Fruit fly (Drosophila melanogaster) whole organism, embryonic: Measurements from ENCODE around the gene Fign.

Experiments
- Blimp-1 ChIP-seq: fragments of 200-800 bp; sonication (Bioruptor generic); optimal IDR thresholded peaks from 3 replicates; lab custom pipeline; 2018; ENCODE audit warnings: missing biosample characterization, missing genetic modification characterization, mild to moderate bottlenecking, moderate library complexity, missing genetic modification reagents
- Bteb2 ChIP-seq: fragments of 200-800 bp; sonication (Bioruptor generic); optimal IDR thresholded peaks from 2 replicates; lab custom pipeline; 2016; ENCODE audit warnings: missing biosample characterization, missing genetic modification characterization
- CG11560 ChIP-seq: fragments of 200-800 bp; sonication (Bioruptor generic); IDR thresholded peaks from 3 replicates; pipeline ENCODE4 v1.3.6; 2022; ENCODE audit warnings: missing biosample characterization, missing genetic modification characterization
- CG12071 ChIP-seq: fragments of 200-800 bp; sonication (Bioruptor generic); optimal IDR thresholded peaks from 3 replicates; lab custom pipeline; 2018; ENCODE audit warnings: missing biosample characterization, mild to moderate bottlenecking, missing genetic modification characterization
- CG1233 ChIP-seq: fragments of 200-800 bp; sonication (Bioruptor generic); optimal IDR thresholded peaks from 4 replicates; lab custom pipeline; 2018; ENCODE audit warnings: missing biosample characterization, mild to moderate bottlenecking, missing genetic modification characterization
- CG12391 ChIP-seq: fragments of 200-800 bp; sonication (Bioruptor generic); optimal IDR thresholded peaks from 3 replicates; lab custom pipeline; 2018; ENCODE audit warnings: missing biosample characterization, mild to moderate bottlenecking, missing genetic modification characterization, moderate library complexity
- CG13296 ChIP-seq: fragments of 200-800 bp; sonication (Bioruptor generic); optimal IDR thresholded peaks from 3 replicates; lab custom pipeline; 2018; ENCODE audit warnings: missing biosample characterization, mild to moderate bottlenecking, missing genetic modification characterization
- CG13775 ChIP-seq: fragments of 200-800 bp; sonication (Bioruptor generic); optimal IDR thresholded peaks from 3 replicates; lab custom pipeline; 2017; ENCODE audit warnings: missing biosample characterization, mild to moderate bottlenecking, missing genetic modification characterization
- CG14014 ChIP-seq: fragments of 200-800 bp; sonication (Bioruptor generic); IDR thresholded peaks from 2 replicates; pipeline ENCODE4 v1.3.6; 2022; ENCODE audit warnings: missing biosample characterization, missing genetic modification characterization
- CG15011 ChIP-seq: fragments of 200-800 bp; sonication (Bioruptor generic); optimal IDR thresholded peaks from 3 replicates; lab custom pipeline; 2018; ENCODE audit warnings: missing biosample characterization, mild to moderate bottlenecking, missing genetic modification characterization
- CG16813 ChIP-seq: fragments of 200-800 bp; sonication (Bioruptor generic); IDR thresholded peaks from 3 replicates; pipeline ENCODE4 v1.3.6; 2022; ENCODE audit warnings: missing biosample characterization, missing genetic modification characterization; ENCODE audit not compliant: partially characterized antibody
- CG17829 ChIP-seq: fragments of 200-800 bp; optimal IDR thresholded peaks from 2 replicates; lab custom pipeline; 2019; ENCODE audit warnings: missing biosample characterization, mild to moderate bottlenecking, missing genetic modification characterization, moderate library complexity
- CG18599 ChIP-seq: fragments of 200-800 bp; sonication (Bioruptor generic); optimal IDR thresholded peaks from 3 replicates; lab custom pipeline; 2017; ENCODE audit warnings: missing biosample characterization, missing genetic modification characterization, mild to moderate bottlenecking, moderate library complexity, missing genetic modification reagents
- CG3065 ChIP-seq: fragments of 200-800 bp; sonication (Bioruptor generic); optimal IDR thresholded peaks from 2 replicates; lab custom pipeline; 2016; ENCODE audit warnings: missing biosample characterization, missing genetic modification characterization
- CG31365 ChIP-seq: fragments of 200-800 bp; sonication (Bioruptor generic); optimal IDR thresholded peaks from 2 replicates; lab custom pipeline; 2018; ENCODE audit warnings: missing biosample characterization, mild to moderate bottlenecking, missing genetic modification characterization
- CG32767 ChIP-seq: fragments of 200-800 bp; sonication (Bioruptor generic); IDR thresholded peaks from 2 replicates; pipeline ENCODE4 v1.3.6; 2022; ENCODE audit warnings: missing biosample characterization, missing genetic modification characterization
- CG3281 ChIP-seq: fragments of 200-800 bp; sonication (Bioruptor generic); optimal IDR thresholded peaks from 3 replicates; lab custom pipeline; 2017; ENCODE audit warnings: missing biosample characterization, mild to moderate bottlenecking, missing genetic modification characterization
- CG3838 ChIP-seq: fragments of 200-800 bp; sonication (Bioruptor generic); optimal IDR thresholded peaks from 3 replicates; lab custom pipeline; 2016; ENCODE audit warnings: missing biosample characterization, missing genetic modification characterization
- CG6813 ChIP-seq: fragments of 200-800 bp; sonication (Bioruptor generic); optimal IDR thresholded peaks from 2 replicates; lab custom pipeline; 2017; ENCODE audit warnings: missing biosample characterization, missing genetic modification characterization, mild to moderate bottlenecking, moderate library complexity, missing genetic modification reagents
- CG7928 ChIP-seq: fragments of 200-800 bp; sonication (Bioruptor generic); optimal IDR thresholded peaks from 2 replicates; lab custom pipeline; 2017; ENCODE audit warnings: missing biosample characterization, mild to moderate bottlenecking, missing genetic modification characterization
- CG9727 ChIP-seq: fragments of 200-800 bp; sonication (Bioruptor generic); optimal IDR thresholded peaks from 3 replicates; lab custom pipeline; 2017; ENCODE audit warnings: missing biosample characterization, mild to moderate bottlenecking, missing genetic modification characterization
- D19B ChIP-seq: fragments of 200-800 bp; sonication (Bioruptor generic); optimal IDR thresholded peaks from 2 replicates; lab custom pipeline; 2017; ENCODE audit warnings: missing biosample characterization, mild to moderate bottlenecking, missing genetic modification characterization
- HLH3B ChIP-seq: fragments of 200-800 bp; sonication (Bioruptor generic); IDR thresholded peaks from 2 replicates; pipeline ENCODE4 v1.3.6; 2022; ENCODE audit warnings: missing biosample characterization, missing genetic modification characterization
- Hmr ChIP-seq: fragments of 200-800 bp; sonication (Bioruptor generic); optimal IDR thresholded peaks from 3 replicates; lab custom pipeline; 2017; ENCODE audit warnings: mild to moderate bottlenecking, missing biosample characterization, missing genetic modification reagents, missing genetic modification characterization
- Hmx ChIP-seq: fragments of 200-800 bp; sonication (Bioruptor generic); optimal IDR thresholded peaks from 2 replicates; lab custom pipeline; 2016; ENCODE audit warnings: missing biosample characterization, missing genetic modification characterization
- Hsf ChIP-seq: fragments of 200-800 bp; sonication (Bioruptor generic); optimal IDR thresholded peaks from 3 replicates; lab custom pipeline; 2016; ENCODE audit warnings: missing biosample characterization, missing genetic modification characterization
- MTF-1 ChIP-seq: fragments of 200-800 bp; sonication (Bioruptor generic); optimal IDR thresholded peaks from 2 replicates; lab custom pipeline; 2018; ENCODE audit warnings: missing biosample characterization, mild to moderate bottlenecking, missing genetic modification characterization, borderline replicate concordance
- Meics ChIP-seq: fragments of 200-800 bp; sonication (Bioruptor generic); optimal IDR thresholded peaks from 2 replicates; lab custom pipeline; 2017; ENCODE audit warnings: missing biosample characterization, mild to moderate bottlenecking, missing genetic modification characterization
- Mes4 ChIP-seq: fragments of 200-800 bp; sonication (Bioruptor generic); optimal IDR thresholded peaks from 2 replicates; lab custom pipeline; 2016; ENCODE audit warnings: missing biosample characterization, missing genetic modification characterization
- Oaz ChIP-seq: fragments of 200-800 bp; sonication (Bioruptor generic); IDR thresholded peaks from 2 replicates; pipeline ENCODE4 v1.3.6; 2022; ENCODE audit warnings: missing biosample characterization, missing genetic modification characterization
- TFAM ChIP-seq: fragments of 200-800 bp; sonication (Bioruptor generic); optimal IDR thresholded peaks from 2 replicates; lab custom pipeline; 2017; ENCODE audit warnings: missing biosample characterization, missing genetic modification characterization, inconsistent platforms
- Tbp ChIP-seq: fragments of >200 bp; optimal IDR thresholded peaks from 2 replicates; lab custom pipeline; 2018; ENCODE audit warnings: missing biosample characterization, missing genetic modification characterization
- ap ChIP-seq: fragments of 200-800 bp; sonication (Bioruptor generic); IDR thresholded peaks from 2 replicates; pipeline ENCODE4 v1.3.6; 2022; ENCODE audit warnings: missing biosample characterization, missing genetic modification characterization
- croc ChIP-seq: fragments of 200-800 bp; sonication (Bioruptor generic); conservative IDR thresholded peaks from 3 replicates; pipeline ENCODE4 v1.3.6; 2022; ENCODE audit warnings: missing biosample characterization, missing genetic modification characterization
- crp ChIP-seq, 2 experiments: fragments of 200-800 bp; sonication (Bioruptor generic); optimal IDR thresholded peaks; 2 replicates in 1 of 2; 3 replicates in 1 of 2; lab custom pipeline; 2017; ENCODE audit warnings: missing biosample characterization in 2 of 2, missing genetic modification characterization in 2 of 2, mild to moderate bottlenecking in 1 of 2, moderate library complexity in 1 of 2
- disco-r ChIP-seq: fragments of 200-800 bp; sonication (Bioruptor generic); optimal IDR thresholded peaks from 2 replicates; lab custom pipeline; 2016; ENCODE audit warnings: missing biosample characterization, missing genetic modification characterization
- dmrt11E ChIP-seq: fragments of 200-800 bp; sonication (Bioruptor generic); optimal IDR thresholded peaks from 3 replicates; lab custom pipeline; 2018; ENCODE audit warnings: missing biosample characterization, mild to moderate bottlenecking, missing genetic modification characterization, moderate library complexity
- fd3F ChIP-seq: fragments of 200-800 bp; sonication (Bioruptor generic); optimal IDR thresholded peaks from 2 replicates; lab custom pipeline; 2018; ENCODE audit warnings: missing biosample characterization, mild to moderate bottlenecking, missing genetic modification characterization, moderate library complexity
- fd64A ChIP-seq: fragments of 200-800 bp; sonication (Bioruptor generic); optimal IDR thresholded peaks from 3 replicates; lab custom pipeline; 2018; ENCODE audit warnings: missing biosample characterization, mild to moderate bottlenecking, missing genetic modification characterization
- gsb ChIP-seq: fragments of 200-800 bp; sonication (Bioruptor generic); IDR thresholded peaks from 2 replicates; pipeline ENCODE4 v1.3.6; 2022; ENCODE audit warnings: missing biosample characterization, missing genetic modification characterization
- jing ChIP-seq: fragments of 200-800 bp; sonication (Bioruptor generic); optimal IDR thresholded peaks from 2 replicates; lab custom pipeline; 2018; ENCODE audit warnings: missing biosample characterization, mild to moderate bottlenecking, missing genetic modification characterization
- mirr ChIP-seq: fragments of 200-800 bp; sonication (Bioruptor generic); optimal IDR thresholded peaks from 3 replicates; lab custom pipeline; 2018; ENCODE audit warnings: missing biosample characterization, mild to moderate bottlenecking, missing genetic modification characterization
- otp ChIP-seq: fragments of 200-800 bp; sonication (Bioruptor generic); IDR thresholded peaks from 3 replicates; pipeline ENCODE4, ENCODE4 v1.3.6; 2022; ENCODE audit warnings: missing biosample characterization, missing genetic modification characterization
- run ChIP-seq: fragments of 200-800 bp; sonication (Bioruptor generic); optimal IDR thresholded peaks from 3 replicates; lab custom pipeline; 2018; ENCODE audit warnings: missing biosample characterization, mild to moderate bottlenecking, missing genetic modification characterization
- sd ChIP-seq: fragments of 200-800 bp; sonication (Bioruptor generic); optimal IDR thresholded peaks from 3 replicates; lab custom pipeline; 2018; ENCODE audit warnings: missing biosample characterization, mild to moderate bottlenecking, missing genetic modification characterization, moderate library complexity
- tll ChIP-seq, 2 experiments: fragments of 200-800 bp in 1 of 2; fragments of >200 bp in 1 of 2; sonication (Bioruptor generic) in 1 of 2; optimal IDR thresholded peaks; 2 replicates each; lab custom pipeline; 2017 to 2019; ENCODE audit warnings: missing biosample characterization in 2 of 2, missing genetic modification characterization in 2 of 2, mild to moderate bottlenecking in 1 of 2, moderate library complexity in 1 of 2
- ttk ChIP-seq: fragments of 200-800 bp; sonication (Bioruptor generic); IDR thresholded peaks from 2 replicates; pipeline ENCODE4 v2.1.2; 2022; ENCODE audit warnings: missing biosample characterization, missing genetic modification characterization
- twi ChIP-seq: fragments of 200-800 bp; optimal IDR thresholded peaks from 2 replicates; lab custom pipeline; 2019; ENCODE audit warnings: missing biosample characterization, mild to moderate bottlenecking, missing genetic modification characterization, moderate library complexity

Gene Fign

dm6 chr2L:3323319-3324287 is 3.9 kb upstream of the Fign start, which contains the start of gene CG33281 (continued):
- TF ChIP-seq CG16813 (GFP tag; lab: Robert Waterston, UW) (no peak), CG12391 (tag; lab: Kevin White, UChicago) (no peak), CG13775 (GFP tag; lab: Kevin White, UChicago) (no peak), CG9727 (GFP tag; lab: Kevin White, UChicago) (no peak), CG32767 (no peak), dmrt11E (tag; lab: Kevin White, UChicago) (no peak), D19B (GFP tag; lab: Kevin White, UChicago) (no peak), run (tag; lab: Kevin White, UChicago) (no peak), CG6813 (peak; percentile 56), Bteb2 (GFP tag; lab: Kevin White, UChicago) (no peak), CG12071 (GFP tag; lab: Kevin White, UChicago) (peak; percentile 73), twi (tag; lab: Kevin White, UChicago) (no peak), CG17829 (tag; lab: Kevin White, UChicago) (no peak), mirr (peak; percentile 67), TFAM (GFP tag; lab: Kevin White, UChicago) (no peak), fd3F (GFP tag; lab: Kevin White, UChicago) (no peak), CG3281 (GFP tag; lab: Kevin White, UChicago) (peak; percentile 79), ap (GFP tag; lab: Robert Waterston, UW) (no peak), CG7928 (GFP tag; lab: Kevin White, UChicago) (peak; percentile 2), Hmr (GFP tag; lab: Kevin White, UChicago) (peak; percentile 30), CG3838 (GFP tag; lab: Kevin White, UChicago) (no peak), croc (GFP tag; lab: Robert Waterston, UW) (no peak), CG31365 (tag; lab: Kevin White, UChicago) (peak; percentile 56), MTF-1 (GFP tag; lab: Kevin White, UChicago) (peak; percentile 75), fd64A (GFP tag; lab: Kevin White, UChicago) (peak; percentile 70), crp (GFP tag; optimal IDR thresholded peaks at IDR 0.05; lab: Kevin White, UChicago) (no peak), disco-r (GFP tag; lab: Kevin White, UChicago) (no peak), CG18599 (peak; percentile 49), tll (GFP tag; optimal IDR thresholded peaks at IDR 0.05; lab: Kevin White, UChicago) (no peak), CG15011 (GFP tag; lab: Kevin White, UChicago) (peak; percentile 68), jing (GFP tag; lab: Kevin White, UChicago) (no peak), Meics (GFP tag; lab: Kevin White, UChicago) (peak; percentile 93), gsb (GFP tag; lab: Robert Waterston, UW) (0 out of 2 replicates have a peak, but pooled peaks have one; percentile 28), CG13296 (peak; percentile 83), ttk (GFP tag; lab: Robert Waterston, UW) (no peak), CG3065 (GFP tag; lab: Kevin White, UChicago) (no peak), Mes4 (GFP tag; lab: Kevin White, UChicago) (no peak), Oaz (GFP tag; lab: Robert Waterston, UW) (no peak), sd (tag; lab: Kevin White, UChicago) (no peak), otp (GFP tag; lab: Robert Waterston, UW) (no peak), Tbp (GFP tag; lab: Kevin White, UChicago) (no peak), Hmx (no peak), CG14014 (GFP tag; lab: Robert Waterston, UW) (no peak), CG1233 (GFP tag; lab: Kevin White, UChicago) (peak; percentile 48), CG11560 (tag; lab: Robert Waterston, UW) (no peak), Hsf (no peak), Blimp-1 (GFP tag; lab: Kevin White, UChicago) (peak; percentile 35), HLH3B (GFP tag; lab: Robert Waterston, UW) (no peak)
